Fruit fly (Drosophila melanogaster): Measurements from ENCODE around the gene Alp1.

Alp1 gene

DNA sequence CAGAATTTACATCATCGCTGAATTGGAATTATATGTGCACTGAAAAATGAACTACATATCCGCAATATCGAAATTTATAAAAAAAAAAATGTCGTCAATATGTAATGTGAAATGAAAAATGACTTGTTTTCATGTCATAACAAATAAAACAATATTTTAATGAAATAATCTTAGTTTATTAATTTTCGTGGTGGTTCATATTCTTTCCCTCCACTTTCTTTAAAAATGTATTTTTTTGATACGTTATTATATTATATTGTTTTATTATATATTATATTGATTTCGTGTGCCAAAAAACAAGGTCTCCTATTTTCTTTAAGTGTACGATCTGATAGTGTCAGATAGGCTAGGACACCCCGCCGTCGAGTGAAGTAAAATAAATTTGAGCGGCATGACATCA is 30.3 kb downstream of the Alp1 start (continued):
- no peak for TF ChIP-seq bigmax (GFP tag; optimal IDR thresholded peaks at IDR 0.05)
- no peak for TF ChIP-seq CG13424 (tag; optimal IDR thresholded peaks at IDR 0.05)
- TF ChIP-seq Nf-YA (GFP tag; IDR thresholded peaks at IDR 0.05), result no peak
- no peak for TF ChIP-seq Camta (GFP tag; optimal IDR thresholded peaks at IDR 0.05)
- TF ChIP-seq Oli (tag; optimal IDR thresholded peaks at IDR 0.05), result peak; percentile 14

DNA sequence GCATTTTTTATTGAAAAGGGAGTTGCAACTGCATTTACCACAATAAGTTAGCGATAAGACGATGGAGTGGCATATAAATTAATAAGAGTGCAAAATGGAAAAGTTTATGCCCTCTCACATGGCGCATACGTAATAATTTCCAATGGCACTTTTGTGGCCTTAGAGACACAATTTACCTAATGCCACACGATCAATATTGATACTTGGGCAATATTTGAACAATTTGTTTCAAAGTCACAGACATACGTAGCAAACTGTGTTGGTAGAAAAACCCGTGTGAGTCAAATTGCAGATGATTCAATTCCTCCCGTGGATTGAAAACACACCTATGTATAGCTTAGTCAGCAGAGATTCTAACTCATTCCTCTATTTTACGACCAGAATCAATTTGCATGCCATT is 32.5 kb downstream of the Alp1 start:
- TF ChIP-seq CG18262 (tag; optimal IDR thresholded peaks at IDR 0.05), result no peak
- TF ChIP-seq CG6689 (GFP tag; IDR thresholded peaks at IDR 0.05), result no peak
- TF ChIP-seq Six4 (GFP tag; optimal IDR thresholded peaks at IDR 0.05), result no peak
- TF ChIP-seq CG34224 (GFP tag; IDR thresholded peaks at IDR 0.05; ENCODE audit: partially characterized antibody), result no peak
- TF ChIP-seq CG1647 (GFP tag; optimal IDR thresholded peaks at IDR 0.05), result no peak
- no peak for TF ChIP-seq fu2 (GFP tag; optimal IDR thresholded peaks at IDR 0.05)
- TF ChIP-seq crc (GFP tag; optimal IDR thresholded peaks at IDR 0.05), result no peak
- peak; percentile 14 for TF ChIP-seq salm (tag; optimal IDR thresholded peaks at IDR 0.05)
- no peak for TF ChIP-seq run (tag; optimal IDR thresholded peaks at IDR 0.05)
- peak; percentile 58 for TF ChIP-seq HHEX (GFP tag; optimal IDR thresholded peaks at IDR 0.05)
- TF ChIP-seq HLHmδ (GFP tag; optimal IDR thresholded peaks at IDR 0.05), result no peak
- no peak for TF ChIP-seq Fer3 (tag; optimal IDR thresholded peaks at IDR 0.05)
- no peak for TF ChIP-seq CG8388 (GFP tag; optimal IDR thresholded peaks at IDR 0.05)
- TF ChIP-seq CG16863 (GFP tag; optimal IDR thresholded peaks at IDR 0.05), result no peak
- peak; percentile 6 for TF ChIP-seq disco-r (GFP tag; optimal IDR thresholded peaks at IDR 0.05)
- peak; percentile 34 for TF ChIP-seq NfI (GFP tag; optimal IDR thresholded peaks at IDR 0.05)
- TF ChIP-seq bowl (GFP tag; IDR thresholded peaks at IDR 0.05), result no peak
- TF ChIP-seq CG10267 (tag; optimal IDR thresholded peaks at IDR 0.05), result no peak
- TF ChIP-seq Dfd (GFP tag; optimal IDR thresholded peaks at IDR 0.05), result no peak
- TF ChIP-seq CG6272 (GFP tag; IDR thresholded peaks at IDR 0.05), result no peak
- TF ChIP-seq CG10209 (GFP tag; optimal IDR thresholded peaks at IDR 0.05), result peak; percentile 20
- TF ChIP-seq oc (tag; optimal IDR thresholded peaks at IDR 0.05), result no peak
- no peak for TF ChIP-seq croc (GFP tag; conservative IDR thresholded peaks at IDR 0.05)
- TF ChIP-seq dysf (GFP tag; IDR thresholded peaks at IDR 0.05), result no peak
- peak; percentile 22; the same call in 1 of the 2 replicates for TF ChIP-seq CG14014 (GFP tag; IDR thresholded peaks at IDR 0.05)
- no peak for TF ChIP-seq CG12391 (tag; optimal IDR thresholded peaks at IDR 0.05)
- TF ChIP-seq slp2 (GFP tag; optimal IDR thresholded peaks at IDR 0.05), result no peak
- TF ChIP-seq corto (GFP tag; optimal IDR thresholded peaks at IDR 0.05), result no peak
- no peak for TF ChIP-seq hb (GFP tag; IDR thresholded peaks at IDR 0.05; ENCODE audit: partially characterized antibody)
- peak; percentile 43 for TF ChIP-seq BtbVII (GFP tag; optimal IDR thresholded peaks at IDR 0.05)
- TF ChIP-seq CG11723 (GFP tag; optimal IDR thresholded peaks at IDR 0.05), result no peak
- TF ChIP-seq jing (GFP tag; optimal IDR thresholded peaks at IDR 0.05), result no peak
- TF ChIP-seq Ets97D (GFP tag; optimal IDR thresholded peaks at IDR 0.05), result no peak
- no peak for TF ChIP-seq abd-A (tag; optimal IDR thresholded peaks at IDR 0.05)
- 0 out of 2 replicates have a peak, but pooled peaks have one; percentile 19 for TF ChIP-seq CG31441 (GFP tag; IDR thresholded peaks at IDR 0.05)
- TF ChIP-seq CG3065 (GFP tag; optimal IDR thresholded peaks at IDR 0.05), result no peak
- TF ChIP-seq CG4360 (GFP tag; IDR thresholded peaks at IDR 0.05), result no peak
- no peak for TF ChIP-seq Dip2 (GFP tag; IDR thresholded peaks at IDR 0.05)
- no peak for TF ChIP-seq Hr3 (GFP tag; optimal IDR thresholded peaks at IDR 0.05)
- no peak for TF ChIP-seq btn (GFP tag; optimal IDR thresholded peaks at IDR 0.05)
- peak; percentile 21; the same call in 1 of the 3 replicates for TF ChIP-seq CG11695 (GFP tag; IDR thresholded peaks at IDR 0.05)
- no peak for TF ChIP-seq CG31224 (GFP tag; IDR thresholded peaks at IDR 0.05)
- no peak for TF ChIP-seq CG17385 (GFP tag; optimal IDR thresholded peaks at IDR 0.05)
- TF ChIP-seq gt (GFP tag; IDR thresholded peaks at IDR 0.05), result no peak
- no peak for TF ChIP-seq CG15073 (GFP tag; optimal IDR thresholded peaks at IDR 0.05)
- TF ChIP-seq sens-2 (GFP tag; IDR thresholded peaks at IDR 0.05), result no peak

Data from whole organism, embryonic.